Worm (Caenorhabditis elegans) whole organism, young adult: ENCODE data around the gene C40H1.3.

Source experiments
- B0336.3 ChIP-seq: fragments of 200-800 bp; sonication (Bioruptor generic); IDR thresholded peaks from 2 replicates; pipeline ENCODE4 v1.3.6; 2022; ENCODE audit warnings: missing genetic modification characterization, missing compliant biosample characterization
- F23B12.7 ChIP-seq: sonication (generic microtip); optimal IDR thresholded peaks from 2 replicates; lab custom pipeline; 2017; ENCODE audit warnings: missing genetic modification characterization, mild to moderate bottlenecking, missing compliant biosample characterization, antibody characterized with exemption, moderate library complexity; ENCODE audit not compliant: insufficient read depth
- T07F8.4 ChIP-seq: sonication (generic microtip); optimal IDR thresholded peaks from 2 replicates; lab custom pipeline; 2016; ENCODE audit warnings: mild to moderate bottlenecking, missing genetic modification characterization, moderate library complexity, missing compliant biosample characterization
- Y79H2A.3 ChIP-seq: fragments of 200-800 bp; sonication (Bioruptor generic); conservative IDR thresholded peaks from 2 replicates; pipeline ENCODE4 v1.3.6; 2022; ENCODE audit warnings: missing genetic modification reagents, missing genetic modification characterization, missing compliant biosample characterization
- aptf-2 ChIP-seq: fragments of 200-800 bp; sonication (Bioruptor generic); conservative IDR thresholded peaks from 2 replicates; pipeline ENCODE4 v1.3.6; 2022; ENCODE audit warnings: missing genetic modification reagents, missing genetic modification characterization, missing compliant biosample characterization
- aptf-3 ChIP-seq: fragments of 200-800 bp; sonication (Bioruptor generic); IDR thresholded peaks from 2 replicates; pipeline ENCODE4 v1.3.6; 2022; ENCODE audit warnings: missing genetic modification characterization, missing compliant biosample characterization
- athp-1 ChIP-seq: sonication (generic microtip); optimal IDR thresholded peaks from 2 replicates; lab custom pipeline; 2017; ENCODE audit warnings: mild to moderate bottlenecking, missing genetic modification characterization, missing compliant biosample characterization
- attf-5 ChIP-seq: fragments of 200-800 bp; sonication (Bioruptor generic); optimal IDR thresholded peaks from 2 replicates; lab custom pipeline; 2018; ENCODE audit warnings: mild to moderate bottlenecking, missing genetic modification characterization, missing compliant biosample characterization
- ceh-58 ChIP-seq: fragments of 200-800 bp; sonication (Bioruptor generic); IDR thresholded peaks from 2 replicates; pipeline ENCODE4 v1.3.6; 2022; ENCODE audit warnings: missing genetic modification characterization, missing compliant biosample characterization
- ceh-91 ChIP-seq: fragments of 200-800 bp; sonication (Bioruptor generic); IDR thresholded peaks from 2 replicates; pipeline ENCODE4 v1.3.6; 2022; ENCODE audit warnings: missing genetic modification reagents, missing genetic modification characterization, missing compliant biosample characterization
- egl-18 ChIP-seq: fragments of 200-800 bp; sonication (Bioruptor generic); IDR thresholded peaks from 2 replicates; pipeline ENCODE4 v1.3.6; 2022; ENCODE audit warnings: missing genetic modification reagents, missing genetic modification characterization, missing compliant biosample characterization
- hmg-1.2 ChIP-seq: fragments of 200-800 bp; sonication (Bioruptor generic); IDR thresholded peaks from 2 replicates; pipeline ENCODE4 v1.3.6; 2022; ENCODE audit warnings: missing genetic modification reagents, missing genetic modification characterization, missing compliant biosample characterization
- hrde-1 ChIP-seq: sonication (generic microtip); optimal IDR thresholded peaks from 2 replicates; lab custom pipeline; 2016; ENCODE audit warnings: missing genetic modification characterization, mild to moderate bottlenecking, missing compliant biosample characterization, moderate library complexity, missing genotype, missing genetic modification reagents, borderline replicate concordance
- lag-1 ChIP-seq: fragments of 200-800 bp; sonication (Bioruptor generic); IDR thresholded peaks from 2 replicates; pipeline ENCODE4 v1.3.6; 2022; ENCODE audit warnings: missing genetic modification reagents, missing genetic modification characterization, missing compliant biosample characterization
- let-526 ChIP-seq: fragments of 200-800 bp; sonication (Bioruptor generic); IDR thresholded peaks from 2 replicates; pipeline ENCODE4 v1.3.6; 2022; ENCODE audit warnings: missing genetic modification reagents, missing genetic modification characterization, missing compliant biosample characterization
- lsl-1 ChIP-seq: fragments of 200-800 bp; sonication (Bioruptor generic); optimal IDR thresholded peaks from 2 replicates; lab custom pipeline; 2018; ENCODE audit warnings: mild to moderate bottlenecking, missing genetic modification characterization, moderate library complexity, missing compliant biosample characterization
- madf-8 ChIP-seq: fragments of 200-800 bp; sonication (Bioruptor generic); conservative IDR thresholded peaks from 2 replicates; pipeline ENCODE4 v1.3.6; 2022; ENCODE audit warnings: missing genetic modification reagents, missing genetic modification characterization, missing compliant biosample characterization
- nfya-1 ChIP-seq: sonication (generic microtip); optimal IDR thresholded peaks from 2 replicates; lab custom pipeline; 2017; ENCODE audit warnings: antibody characterized with exemption, missing compliant biosample characterization, missing genetic modification characterization, borderline replicate concordance; ENCODE audit not compliant: insufficient read depth
- nfyb-1 ChIP-seq: fragments of 200-800 bp; sonication (Bioruptor generic); IDR thresholded peaks from 2 replicates; pipeline ENCODE4 v1.3.6; 2022; ENCODE audit warnings: missing genetic modification reagents, missing genetic modification characterization, missing compliant biosample characterization
- nhr-27 ChIP-seq: fragments of 200-800 bp; sonication (Bioruptor generic); optimal IDR thresholded peaks from 2 replicates; lab custom pipeline; 2018; ENCODE audit warnings: mild to moderate bottlenecking, missing genetic modification characterization, moderate library complexity, missing compliant biosample characterization
- nhr-90 ChIP-seq: sonication (generic microtip); optimal IDR thresholded peaks from 2 replicates; lab custom pipeline; 2016; ENCODE audit warnings: missing genotype, mild to moderate bottlenecking, missing genetic modification characterization, missing compliant biosample characterization
- rcor-1 ChIP-seq: fragments of 200-800 bp; sonication (Bioruptor generic); IDR thresholded peaks from 2 replicates; pipeline ENCODE4 v1.3.6; 2022; ENCODE audit warnings: missing genetic modification reagents, missing genetic modification characterization, missing compliant biosample characterization
- sdz-38 ChIP-seq: sonication (generic microtip); optimal IDR thresholded peaks from 2 replicates; lab custom pipeline; 2016; ENCODE audit warnings: missing genotype, missing genetic modification characterization, missing compliant biosample characterization
- sea-2 ChIP-seq: fragments of 200-800 bp; sonication (Bioruptor generic); IDR thresholded peaks from 2 replicates; pipeline ENCODE4 v1.3.6; 2022; ENCODE audit warnings: missing genetic modification characterization, missing compliant biosample characterization
- snpc-1.3 ChIP-seq: sonication (generic microtip); optimal IDR thresholded peaks from 2 replicates; lab custom pipeline; 2017; ENCODE audit warnings: missing genetic modification characterization, mild to moderate bottlenecking, missing compliant biosample characterization, antibody characterized with exemption, moderate library complexity, missing genotype, missing genetic modification reagents; ENCODE audit not compliant: insufficient read depth
- snpc-3.4 ChIP-seq: sonication (generic microtip); optimal IDR thresholded peaks from 2 replicates; lab custom pipeline; 2017; ENCODE audit warnings: missing genetic modification characterization, mild to moderate bottlenecking, missing compliant biosample characterization, antibody characterized with exemption, moderate library complexity, missing genotype, missing genetic modification reagents
- sptf-2 ChIP-seq: fragments of 200-800 bp; sonication (Bioruptor generic); optimal IDR thresholded peaks from 2 replicates; lab custom pipeline; 2018; ENCODE audit warnings: mild to moderate bottlenecking, missing genetic modification characterization, missing compliant biosample characterization
- tbx-9 ChIP-seq: sonication (generic microtip); optimal IDR thresholded peaks from 2 replicates; lab custom pipeline; 2016; ENCODE audit warnings: borderline replicate concordance, missing genetic modification characterization, inconsistent platforms, missing compliant biosample characterization
- tlf-1 ChIP-seq: fragments of 200-800 bp; sonication (Bioruptor generic); optimal IDR thresholded peaks from 2 replicates; lab custom pipeline; 2018; ENCODE audit warnings: mild to moderate bottlenecking, missing genetic modification characterization, missing compliant biosample characterization
- unc-130 ChIP-seq: sonication (generic microtip); optimal IDR thresholded peaks from 2 replicates; lab custom pipeline; 2016; ENCODE audit warnings: missing genetic modification reagents, missing genetic modification characterization, missing compliant biosample characterization
- zfh-2 ChIP-seq: fragments of 200-800 bp; sonication (Bioruptor generic); conservative IDR thresholded peaks from 2 replicates; pipeline ENCODE4 v1.3.6; 2022; ENCODE audit warnings: missing genetic modification reagents, missing genetic modification characterization, missing compliant biosample characterization
- ztf-18 ChIP-seq: sonication (generic microtip); optimal IDR thresholded peaks from 2 replicates; lab custom pipeline; 2016; ENCODE audit warnings: missing genotype, mild to moderate bottlenecking, missing genetic modification characterization, missing compliant biosample characterization

Gene C40H1.3

DNA sequence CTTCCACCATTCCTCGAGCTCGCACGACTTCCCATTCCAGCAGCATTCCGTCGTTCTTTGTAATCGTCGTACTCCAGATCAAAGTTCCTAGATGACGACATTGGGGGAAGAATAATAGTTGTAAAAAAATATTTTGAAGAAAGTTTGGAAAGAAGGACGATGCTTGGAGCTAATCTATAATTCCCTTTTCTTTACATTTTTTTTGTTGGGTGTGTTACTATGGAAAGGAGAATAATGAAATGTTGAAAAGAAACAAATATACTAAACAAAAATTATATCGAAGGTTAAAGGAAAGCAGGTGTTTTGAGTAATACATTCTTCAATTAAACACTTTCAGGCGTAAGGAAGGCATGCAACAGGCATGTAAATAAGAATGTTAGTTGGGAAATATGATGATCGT, at the start of gene C40H1.3:
Gene C40H1.3 (minus strand): TSS at position 101 of the 400 bp plus-strand sequence.
- TF ChIP-seq hmg-1.2 (GFP tag; lab: Robert Waterston, UW) (no peak), tbx-9 (tag; lab: Kevin White, UChicago) (no peak), ceh-58 (no peak), attf-5 (GFP tag; lab: Kevin White, UChicago) (no peak), hrde-1 (tag; lab: Kevin White, UChicago) (no peak)

DNA sequence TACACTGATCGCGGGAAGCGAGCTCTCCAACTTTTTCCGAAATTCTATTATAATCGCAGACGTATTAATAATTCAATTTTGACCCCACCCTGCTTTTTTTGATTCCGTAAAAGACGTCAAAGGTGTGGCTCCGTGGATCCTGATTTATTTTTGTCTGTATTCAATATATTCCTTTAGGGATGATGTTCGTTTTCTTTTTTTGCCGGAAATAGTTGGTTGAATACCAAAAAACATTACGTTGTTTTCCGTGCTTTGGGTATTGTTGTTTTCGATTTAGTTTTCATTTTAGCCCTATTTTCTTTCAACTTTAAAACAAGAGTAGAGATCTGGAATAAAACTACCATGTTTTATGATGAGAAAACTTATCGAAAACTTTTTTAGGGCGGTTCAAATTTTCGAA, 47.5 kb upstream of the C40H1.3 start:
- no peak for TF ChIP-seq rcor-1 (GFP tag; lab: Robert Waterston, UW)
- no peak for TF ChIP-seq sptf-2
- no peak for TF ChIP-seq lag-1 (GFP tag; lab: Robert Waterston, UW)
- no peak for TF ChIP-seq aptf-3 (GFP tag; lab: Robert Waterston, UW)
- no peak for TF ChIP-seq snpc-3.4 (tag; lab: Kevin White, UChicago)
- no peak for TF ChIP-seq zfh-2 (GFP tag; lab: Robert Waterston, UW)
- no peak for TF ChIP-seq B0336.3
- no peak for TF ChIP-seq nhr-90 (tag; lab: Kevin White, UChicago)
- no peak for TF ChIP-seq Y79H2A.3 (GFP tag; lab: Robert Waterston, UW)
- TF ChIP-seq, all 124 proteins: peak for 0

DNA sequence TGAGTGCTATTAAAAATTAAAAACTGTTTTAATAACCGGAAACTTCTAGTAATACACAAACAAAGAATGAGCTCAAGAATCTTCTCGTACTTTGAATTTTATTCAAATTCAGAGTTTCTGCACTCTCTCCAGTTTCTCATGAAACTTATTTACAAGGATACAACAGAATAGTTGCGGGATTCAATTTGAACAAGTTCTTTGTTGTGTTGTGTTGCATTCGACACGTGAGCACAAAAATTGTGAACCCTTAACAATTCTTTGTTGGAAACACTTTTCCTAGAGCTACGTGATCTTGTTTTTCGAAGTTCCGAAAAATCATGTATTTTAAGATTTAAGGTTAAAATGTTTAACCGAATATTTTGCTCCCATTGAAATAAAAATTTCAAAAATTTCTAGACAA, 44.6 kb upstream of the C40H1.3 start:
- TF ChIP-seq nhr-27 (tag; lab: Kevin White, UChicago): no peak

- TF ChIP-seq sdz-38 (tag; lab: Kevin White, UChicago) (no peak), egl-18 (GFP tag; lab: Robert Waterston, UW) (no peak), attf-5 (GFP tag; lab: Kevin White, UChicago) (no peak), T07F8.4 (tag; lab: Kevin White, UChicago) (no peak), lag-1 (GFP tag; lab: Robert Waterston, UW) (no peak), let-526 (no peak), ceh-91 (no peak), sea-2 (GFP tag; lab: Robert Waterston, UW) (no peak), athp-1 (tag; lab: Kevin White, UChicago) (no peak), nfya-1 (tag; lab: Kevin White, UChicago) (no peak)
Observed at ce11 chrIII:9366971-9367370, 37.8 kb upstream of the C40H1.3 start, which contains the start of gene crn-6. Gene crn-6 (plus strand): TSS chrIII:9367271.

ce11 chrIII:9366376-9366775, 37.2 kb upstream of the C40H1.3 start:
- TF ChIP-seq nfyb-1: no peak
- no peak for TF ChIP-seq F23B12.7 (tag; lab: Kevin White, UChicago)
- TF ChIP-seq aptf-2: no peak
- no peak for TF ChIP-seq ztf-18
- no peak for TF ChIP-seq madf-8 (GFP tag; lab: Robert Waterston, UW)
- no peak for TF ChIP-seq nhr-27 (tag; lab: Kevin White, UChicago)
- TF ChIP-seq snpc-1.3: no peak
- no peak for TF ChIP-seq tlf-1 (GFP tag; lab: Kevin White, UChicago)
- no peak for TF ChIP-seq lsl-1
- no peak for TF ChIP-seq unc-130 (GFP tag; lab: Kevin White, UChicago)
